Worm (Caenorhabditis elegans): ENCODE data around the gene cyp-37B1.

DNA sequence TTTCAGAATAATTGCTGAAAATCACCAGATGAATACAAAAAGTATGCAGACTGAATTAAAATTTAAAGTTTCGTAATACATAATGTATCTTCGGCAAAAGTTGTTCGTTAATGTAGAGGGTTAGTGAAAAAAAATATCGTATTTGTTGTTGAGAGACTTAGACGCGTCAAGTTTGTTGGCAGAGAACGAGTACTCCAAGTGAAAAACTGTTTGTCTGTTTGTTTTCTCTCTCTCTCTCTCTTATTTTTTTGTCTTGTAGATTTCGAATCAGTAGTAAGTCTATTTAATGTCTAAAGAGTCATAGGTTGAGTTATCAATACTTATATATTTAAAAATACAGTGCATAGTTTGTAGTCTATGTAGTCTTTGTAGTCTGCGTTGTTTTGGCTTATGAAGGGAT is 8.4 kb upstream of the cyp-37B1 start, which contains the start of the genes fbxa-2 and T13F3.8:
- TF ChIP-seq elt-3 (tag; optimal IDR thresholded peaks at IDR 0.05) (no peak), ceh-82 (tag; optimal IDR thresholded peaks at IDR 0.05) (no peak), nhr-12 (tag; optimal IDR thresholded peaks at IDR 0.05) (no peak), egl-27 (tag; optimal IDR thresholded peaks at IDR 0.05) (no peak), snpc-4 (tag; optimal IDR thresholded peaks at IDR 0.05) (no peak), nhr-76 (tag; optimal IDR thresholded peaks at IDR 0.05) (no peak), mdl-1 (tag; optimal IDR thresholded peaks at IDR 0.05) (no peak), elt-1 (tag; optimal IDR thresholded peaks at IDR 0.05) (no peak), ZK546.5 (tag; optimal IDR thresholded peaks at IDR 0.05) (no peak), nhr-77 (tag; optimal IDR thresholded peaks at IDR 0.05) (no peak), skn-1 (tag; optimal IDR thresholded peaks at IDR 0.05) (no peak), fkh-10 (GFP tag; optimal IDR thresholded peaks at IDR 0.05) (no peak), aly-2 (tag; optimal IDR thresholded peaks at IDR 0.05) (no peak), nhr-67 (tag; optimal IDR thresholded peaks at IDR 0.05) (no peak)
